Worm (Caenorhabditis elegans): Measurements from ENCODE around the gene cutl-11.
A peak's percentile ranks its signal among the peaks of the same experiment; 100 is the strongest.

The cutl-11 gene

DNA sequence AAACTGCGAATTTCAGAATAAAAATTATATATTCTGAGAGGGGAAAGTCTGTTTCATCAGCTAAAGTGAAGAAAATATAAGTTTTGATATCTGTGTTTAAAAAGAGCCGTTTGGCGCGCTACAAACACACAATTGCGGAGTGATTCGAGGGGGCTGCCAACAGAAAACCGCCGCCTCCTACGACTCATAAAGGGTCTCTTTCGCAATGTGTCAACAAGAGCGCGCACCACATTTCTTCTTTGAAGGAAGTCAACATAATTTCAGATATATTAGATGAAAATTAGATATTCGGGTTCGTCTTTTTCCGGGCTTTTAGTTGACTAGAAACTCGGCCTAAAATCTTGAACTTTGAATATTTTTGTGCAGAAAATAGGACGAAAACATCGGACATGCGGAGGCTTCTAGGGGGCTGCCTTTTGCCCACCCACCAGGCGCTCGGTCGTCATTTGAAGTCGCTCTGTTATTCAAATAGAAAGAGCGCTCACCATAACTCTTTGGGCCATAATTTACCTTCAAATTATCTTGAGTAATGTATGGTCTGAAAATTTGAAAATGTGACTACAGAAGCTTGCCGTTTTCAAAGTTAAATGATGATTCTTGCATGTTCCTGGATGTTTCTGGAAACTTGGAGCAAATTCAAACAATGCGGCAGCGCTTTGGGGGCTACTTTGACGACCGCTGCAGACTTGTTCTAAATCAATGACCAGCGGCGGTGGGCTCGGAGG lies 44.7 kb downstream of the cutl-11 start:
- peak; percentile 96 for TF ChIP-seq unc-62 (GFP tag; optimal IDR thresholded peaks at IDR 0.05)
- peak; percentile 82 for TF ChIP-seq ces-1 (GFP tag; optimal IDR thresholded peaks at IDR 0.05)
- peak; percentile 95 for TF ChIP-seq drap-1 (GFP tag; optimal IDR thresholded peaks at IDR 0.05)
- peak; percentile 76 for TF ChIP-seq nhr-28 (tag; optimal IDR thresholded peaks at IDR 0.05)
- peak; percentile 11 for TF ChIP-seq elt-1 (tag; optimal IDR thresholded peaks at IDR 0.05; ENCODE audit: borderline replicate concordance, insufficient read depth)
- peak; percentile 97 for TF ChIP-seq ham-2 (GFP tag; optimal IDR thresholded peaks at IDR 0.05)
- TF ChIP-seq pha-4 (tag; optimal IDR thresholded peaks at IDR 0.05), result peak; percentile 80
- TF ChIP-seq ceh-83 (GFP tag; optimal IDR thresholded peaks at IDR 0.05), result peak; percentile 97
- peak; percentile 83 for TF ChIP-seq sem-2 (GFP tag; optimal IDR thresholded peaks at IDR 0.05)
- peak; percentile 99 for TF ChIP-seq sptf-1 (tag; optimal IDR thresholded peaks at IDR 0.05)
- peak; percentile 97 for TF ChIP-seq cnd-1 (tag; optimal IDR thresholded peaks at IDR 0.05)
- TF ChIP-seq M03D4.4 (tag; optimal IDR thresholded peaks at IDR 0.05), result peak; percentile 98
- peak; percentile 97 for TF ChIP-seq ceh-43 (GFP tag; optimal IDR thresholded peaks at IDR 0.05)
- TF ChIP-seq flh-1 (GFP tag; optimal IDR thresholded peaks at IDR 0.05), result peak; percentile 95
- peak; percentile 97 for TF ChIP-seq lin-13 (tag; optimal IDR thresholded peaks at IDR 0.05)
- peak; percentile 59 for TF ChIP-seq nhr-2 (tag; optimal IDR thresholded peaks at IDR 0.05)
- peak; percentile 96 for TF ChIP-seq bed-3 (GFP tag; optimal IDR thresholded peaks at IDR 0.05)
- peak; percentile 81 for TF ChIP-seq nhr-12 (tag; optimal IDR thresholded peaks at IDR 0.05)
- no peak for TF ChIP-seq nhr-76 (tag; optimal IDR thresholded peaks at IDR 0.05)
- TF ChIP-seq snpc-4 (tag; optimal IDR thresholded peaks at IDR 0.05), result no peak
- TF ChIP-seq nhr-237 (tag; optimal IDR thresholded peaks at IDR 0.05), result peak; percentile 98
- peak; percentile 84 for TF ChIP-seq elt-3 (tag; optimal IDR thresholded peaks at IDR 0.05)
- TF ChIP-seq blmp-1 (tag; optimal IDR thresholded peaks at IDR 0.05), result peak; percentile 89
- peak; percentile 87 for TF ChIP-seq ceh-39 (tag; optimal IDR thresholded peaks at IDR 0.05)
- TF ChIP-seq unc-39 (tag; optimal IDR thresholded peaks at IDR 0.05), result peak; percentile 95
- TF ChIP-seq tbx-8 (GFP tag; optimal IDR thresholded peaks at IDR 0.05), result peak; percentile 99
- peak; percentile 99 for TF ChIP-seq mls-2 (tag; optimal IDR thresholded peaks at IDR 0.05)
- TF ChIP-seq mab-5 (tag; optimal IDR thresholded peaks at IDR 0.05), result no peak
- TF ChIP-seq zip-8 (tag; optimal IDR thresholded peaks at IDR 0.05), result no peak
- peak; percentile 97 for TF ChIP-seq mep-1 (tag; optimal IDR thresholded peaks at IDR 0.05)
- TF ChIP-seq ztf-11 (tag; optimal IDR thresholded peaks at IDR 0.05), result peak; percentile 94
- peak; percentile 83 for TF ChIP-seq lin-32 (GFP tag; optimal IDR thresholded peaks at IDR 0.05)
- peak; percentile 72 for TF ChIP-seq hlh-1 (tag; optimal IDR thresholded peaks at IDR 0.05)
- TF ChIP-seq unc-120 (tag; optimal IDR thresholded peaks at IDR 0.05; ENCODE audit: poor library complexity, severe bottlenecking), result peak; percentile 100
- peak; percentile 86 for TF ChIP-seq lsy-2 (tag; optimal IDR thresholded peaks at IDR 0.05)

DNA sequence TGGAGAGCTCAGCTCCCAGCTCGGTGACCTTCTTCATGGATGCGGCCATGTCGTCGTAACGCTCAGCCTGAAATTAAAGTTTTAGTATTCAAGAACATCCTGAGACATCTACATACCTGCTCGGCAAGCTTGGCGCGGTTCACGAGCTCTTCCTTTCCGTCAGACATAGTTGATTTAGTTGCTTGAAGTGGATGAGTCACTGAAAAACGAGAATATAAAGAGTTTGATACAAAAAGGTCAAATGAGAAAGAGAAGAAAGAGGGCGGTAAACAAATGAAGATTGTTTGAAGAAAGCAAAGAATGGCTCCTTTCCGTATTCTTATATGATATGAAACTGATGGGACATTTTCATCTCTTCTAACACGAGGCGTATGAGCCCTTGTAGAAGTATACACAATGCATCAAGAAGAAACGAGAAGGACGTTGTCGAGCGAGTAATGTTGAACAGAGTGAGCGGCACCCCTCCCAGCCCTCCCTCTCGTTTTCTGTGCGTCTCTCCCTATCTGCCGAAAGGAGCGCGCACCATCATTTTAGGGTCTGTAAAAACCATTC lies 45.4 kb downstream of the cutl-11 start, which contains the start of gene ftt-2:
ftt-2 (minus strand) TSS at position 206 of the 552 bp plus-strand sequence.
- TF ChIP-seq ceh-39 (tag; optimal IDR thresholded peaks at IDR 0.05) (no peak), unc-39 (tag; optimal IDR thresholded peaks at IDR 0.05) (no peak), M03D4.4 (tag; optimal IDR thresholded peaks at IDR 0.05) (no peak), sem-2 (GFP tag; optimal IDR thresholded peaks at IDR 0.05) (no peak), lin-32 (GFP tag; optimal IDR thresholded peaks at IDR 0.05) (no peak), flh-1 (GFP tag; optimal IDR thresholded peaks at IDR 0.05) (no peak), nhr-2 (tag; optimal IDR thresholded peaks at IDR 0.05) (no peak), hlh-1 (tag; optimal IDR thresholded peaks at IDR 0.05) (no peak), zip-8 (tag; optimal IDR thresholded peaks at IDR 0.05) (no peak), sptf-1 (tag; optimal IDR thresholded peaks at IDR 0.05) (no peak), cnd-1 (tag; optimal IDR thresholded peaks at IDR 0.05) (no peak), nhr-28 (tag; optimal IDR thresholded peaks at IDR 0.05) (no peak), ztf-11 (tag; optimal IDR thresholded peaks at IDR 0.05) (no peak), bed-3 (GFP tag; optimal IDR thresholded peaks at IDR 0.05) (no peak), blmp-1 (tag; optimal IDR thresholded peaks at IDR 0.05) (no peak)

Measured in whole organism, mixed stage, embryonic.